Fruit fly (Drosophila melanogaster): Measurements from ENCODE around the gene Prp5.

- TF ChIP-seq CG8478 (optimal IDR thresholded peaks at IDR 0.05), result no peak
- TF ChIP-seq CTCF (optimal IDR thresholded peaks at IDR 0.05), result no peak
Measured at dm6 chrX:15313389-15313788, 31.6 kb upstream of the Prp5 start.

Measured in S2 (cell line).